Worm (Caenorhabditis elegans) whole organism, late embryonic: ENCODE results near the gene F52C12.2.

Experiments
- F13H6.1 ChIP-seq: sonication (generic microtip); optimal IDR thresholded peaks from 2 replicates; lab custom pipeline; 2016; ENCODE audit warnings: missing genetic modification characterization, missing compliant biosample characterization
- K02D7.2 ChIP-seq: sonication (generic microtip); optimal IDR thresholded peaks from 2 replicates; lab custom pipeline; 2017; ENCODE audit warnings: mild to moderate bottlenecking, missing genetic modification characterization, missing compliant biosample characterization
- Y22D7AL.16 ChIP-seq: sonication (generic microtip); optimal IDR thresholded peaks from 2 replicates; lab custom pipeline; 2016; ENCODE audit warnings: missing genetic modification characterization, missing compliant biosample characterization
- ceh-14 ChIP-seq: sonication (generic microtip); optimal IDR thresholded peaks from 2 replicates; lab custom pipeline; 2016; ENCODE audit warnings: missing genotype, missing genetic modification characterization, missing compliant biosample characterization
- ceh-18 ChIP-seq: sonication (generic microtip); optimal IDR thresholded peaks from 2 replicates; lab custom pipeline; 2016; ENCODE audit warnings: missing genetic modification characterization, missing compliant biosample characterization
- ceh-22 ChIP-seq: sonication (generic microtip); optimal IDR thresholded peaks from 2 replicates; lab custom pipeline; 2017; ENCODE audit warnings: missing biosample characterization, missing genetic modification characterization
- dve-1 ChIP-seq: sonication (generic microtip); optimal IDR thresholded peaks from 2 replicates; lab custom pipeline; 2017; ENCODE audit warnings: antibody characterized with exemption, mild to moderate bottlenecking, missing genetic modification characterization, missing compliant biosample characterization
- elt-4 ChIP-seq: sonication (generic microtip); optimal IDR thresholded peaks from 2 replicates; lab custom pipeline; 2016; ENCODE audit warnings: missing genetic modification characterization, missing compliant biosample characterization
- eyg-1 ChIP-seq: sonication (generic microtip); optimal IDR thresholded peaks from 2 replicates; lab custom pipeline; 2016; ENCODE audit warnings: missing genotype, missing genetic modification characterization, missing compliant biosample characterization
- hlh-13 ChIP-seq: fragments of 200-800 bp; sonication (Bioruptor generic); optimal IDR thresholded peaks from 2 replicates; lab custom pipeline; 2018; ENCODE audit warnings: mild to moderate bottlenecking, missing genetic modification characterization, missing compliant biosample characterization
- hlh-30 ChIP-seq: sonication (generic microtip); optimal IDR thresholded peaks from 2 replicates; lab custom pipeline; 2017; ENCODE audit warnings: antibody characterized with exemption, missing genetic modification characterization, missing compliant biosample characterization; ENCODE audit not compliant: insufficient read depth
- hlh-6 ChIP-seq: sonication (generic microtip); optimal IDR thresholded peaks from 2 replicates; lab custom pipeline; 2016; ENCODE audit warnings: missing genotype, missing genetic modification characterization, missing compliant biosample characterization
- hlh-8 ChIP-seq: sonication (generic microtip); optimal IDR thresholded peaks from 2 replicates; lab custom pipeline; 2016; ENCODE audit warnings: missing genotype, missing genetic modification characterization, missing compliant biosample characterization
- lin-11 ChIP-seq: fragments of 200-800 bp; sonication (Bioruptor generic); optimal IDR thresholded peaks from 2 replicates; lab custom pipeline; 2018; ENCODE audit warnings: mild to moderate bottlenecking, missing genetic modification characterization, missing compliant biosample characterization
- nhr-11 ChIP-seq: fragments of 150-350 bp; optimal IDR thresholded peaks from 2 replicates; lab custom pipeline; 2014; ENCODE audit warnings: missing biosample characterization, missing genetic modification characterization
- npax-4 ChIP-seq: sonication (generic microtip); optimal IDR thresholded peaks from 2 replicates; lab custom pipeline; 2016; ENCODE audit warnings: missing genetic modification characterization, missing compliant biosample characterization
- pag-3 ChIP-seq: sonication (generic microtip); optimal IDR thresholded peaks from 2 replicates; lab custom pipeline; 2016; ENCODE audit warnings: missing compliant biosample characterization, missing genetic modification characterization, borderline replicate concordance
- pax-1 ChIP-seq: fragments of 150-350 bp; optimal IDR thresholded peaks from 2 replicates; lab custom pipeline; 2014; ENCODE audit warnings: missing biosample characterization, missing genetic modification characterization
- pqm-1 ChIP-seq: sonication (generic microtip); optimal IDR thresholded peaks from 2 replicates; lab custom pipeline; 2016; ENCODE audit warnings: missing genetic modification characterization, missing compliant biosample characterization
- ref-2 ChIP-seq: sonication (generic microtip); optimal IDR thresholded peaks from 2 replicates; lab custom pipeline; 2016; ENCODE audit warnings: missing genetic modification characterization, missing compliant biosample characterization
- rnt-1 ChIP-seq: sonication (generic microtip); optimal IDR thresholded peaks from 2 replicates; lab custom pipeline; 2016; ENCODE audit warnings: missing genetic modification characterization, missing compliant biosample characterization
- sdc-2 ChIP-seq: sonication (generic microtip); optimal IDR thresholded peaks from 2 replicates; lab custom pipeline; 2016; ENCODE audit warnings: missing genotype, missing genetic modification characterization, missing compliant biosample characterization
- sox-2 ChIP-seq: fragments of 200-800 bp; sonication (Bioruptor generic); IDR thresholded peaks from 2 replicates; pipeline ENCODE4 v1.3.6; 2022; ENCODE audit warnings: missing genetic modification reagents, missing genetic modification characterization, missing compliant biosample characterization
- syd-9 ChIP-seq: sonication (generic microtip); optimal IDR thresholded peaks from 2 replicates; lab custom pipeline; 2016; ENCODE audit warnings: mild to moderate bottlenecking, missing genetic modification characterization, moderate library complexity, missing compliant biosample characterization
- tbx-2 ChIP-seq: sonication (generic microtip); optimal IDR thresholded peaks from 2 replicates; lab custom pipeline; 2016; ENCODE audit warnings: missing genetic modification characterization, missing compliant biosample characterization
- unc-3 ChIP-seq, 2 experiments: fragments of 200-800 bp in 1 of 2; sonication (Bioruptor generic) in 1 of 2; sonication (generic microtip) in 1 of 2; conservative IDR thresholded peaks in 1 of 2; optimal IDR thresholded peaks in 1 of 2; 2 replicates each; pipeline versions ENCODE4 v1.3.6 to Lab custom; 2016 to 2022; ENCODE audit warnings: missing compliant biosample characterization in 2 of 2, missing genetic modification characterization in 2 of 2, missing genetic modification reagents in 1 of 2
- unc-86 ChIP-seq: sonication (generic microtip); optimal IDR thresholded peaks from 2 replicates; lab custom pipeline; 2016; ENCODE audit warnings: missing genetic modification characterization, missing compliant biosample characterization
- zip-5 ChIP-seq: sonication (generic microtip); optimal IDR thresholded peaks from 2 replicates; lab custom pipeline; 2016; ENCODE audit warnings: missing genetic modification characterization, missing compliant biosample characterization

Gene F52C12.2

ce11 chrIV:1915549-1915948 is 37.8 kb upstream of the F52C12.2 start:
- TF ChIP-seq hlh-6 (tag; lab: Kevin White, UChicago) = no peak
- no peak for TF ChIP-seq ceh-22 (tag; lab: Kevin White, UChicago)
- TF ChIP-seq unc-3 (GFP tag; conservative IDR thresholded peaks at IDR 0.05; lab: Robert Waterston, UW) = no peak
- TF ChIP-seq unc-3 (tag; optimal IDR thresholded peaks at IDR 0.05; lab: Kevin White, UChicago) = no peak
- no peak for TF ChIP-seq sdc-2 (tag; lab: Kevin White, UChicago)
- no peak for TF ChIP-seq ceh-18 (tag; lab: Kevin White, UChicago)
- TF ChIP-seq K02D7.2 (tag; lab: Kevin White, UChicago) = no peak
- TF ChIP-seq F13H6.1 = no peak
- TF ChIP-seq hlh-8 = no peak
- no peak for TF ChIP-seq hlh-30 (tag; lab: Kevin White, UChicago)
- TF ChIP-seq Y22D7AL.16 (tag; lab: Kevin White, UChicago) = no peak
- no peak for TF ChIP-seq ceh-14
- no peak for TF ChIP-seq tbx-2 (tag; lab: Kevin White, UChicago)
- TF ChIP-seq lin-11 (tag; lab: Kevin White, UChicago) = no peak

- TF ChIP-seq sox-2 (GFP tag; lab: Robert Waterston, UW) (peak; percentile 90), dve-1 (no peak)
Measured at ce11 chrIV:1916247-1916646, 37.1 kb upstream of the F52C12.2 start.

DNA sequence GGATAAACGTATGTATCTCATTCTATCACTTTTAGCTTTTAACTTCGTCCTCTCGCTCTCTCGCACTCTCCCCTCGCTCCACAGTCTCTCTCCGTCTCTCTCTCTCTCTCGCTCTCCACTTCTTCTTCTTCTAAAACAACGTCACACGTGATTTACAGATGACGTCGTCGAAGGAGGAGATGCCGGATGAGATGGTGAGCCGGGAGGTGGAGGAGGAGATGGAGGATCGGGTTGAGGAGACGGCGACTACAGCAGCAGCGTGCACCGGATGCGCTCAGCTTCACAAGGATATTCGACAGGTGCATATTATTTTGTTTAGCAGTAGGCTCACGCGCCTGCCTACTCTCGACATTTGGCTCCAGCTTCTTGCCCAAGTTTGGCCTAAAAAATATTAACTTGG is 35.6 kb upstream of the F52C12.2 start, which contains the start of gene elt-6:
elt-6 (plus strand) TSS at position 159 of the 400 bp plus-strand sequence.
- TF ChIP-seq Y22D7AL.16 (tag; lab: Kevin White, UChicago) = no peak
- TF ChIP-seq pag-3 (tag; lab: Kevin White, UChicago) = no peak
- no peak for TF ChIP-seq rnt-1 (tag; lab: Kevin White, UChicago)
- TF ChIP-seq elt-4 (tag; lab: Kevin White, UChicago) = no peak
- TF ChIP-seq hlh-30 (tag; lab: Kevin White, UChicago) = no peak
- TF ChIP-seq ref-2 (tag; lab: Kevin White, UChicago) = peak; percentile 19
- no peak for TF ChIP-seq lin-11 (tag; lab: Kevin White, UChicago)
- TF ChIP-seq hlh-13 = no peak

DNA sequence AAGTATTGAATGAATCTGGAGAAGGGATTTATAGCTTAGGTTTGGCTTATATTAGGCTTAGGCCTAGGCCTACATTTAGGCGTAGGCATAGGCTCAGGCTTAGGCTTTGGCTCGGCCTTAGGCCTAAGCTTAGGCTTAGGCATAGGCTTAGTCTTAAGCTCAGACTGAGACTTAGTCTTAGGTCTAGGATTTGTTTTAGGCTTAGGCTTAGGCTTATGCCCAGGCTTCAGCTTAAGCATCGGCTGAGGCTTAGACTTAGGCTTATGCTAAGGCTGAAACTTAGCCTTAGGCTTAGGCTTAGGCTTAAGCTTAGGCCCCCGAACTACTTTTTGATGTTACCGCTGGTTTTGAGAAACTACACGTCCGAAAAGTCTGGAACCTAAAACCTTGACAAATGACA is 32.9 kb upstream of the F52C12.2 start:
- TF ChIP-seq npax-4 (tag; lab: Kevin White, UChicago) = no peak
- no peak for TF ChIP-seq tbx-2 (tag; lab: Kevin White, UChicago)
- TF ChIP-seq eyg-1 (tag; lab: Kevin White, UChicago) = no peak
- peak; percentile 67 for TF ChIP-seq dve-1
- TF ChIP-seq unc-86 (tag; lab: Kevin White, UChicago) = no peak
- TF ChIP-seq elt-4 (tag; lab: Kevin White, UChicago) = no peak
- no peak for TF ChIP-seq lin-11 (tag; lab: Kevin White, UChicago)
- TF ChIP-seq zip-5 (tag; lab: Kevin White, UChicago) = no peak

DNA sequence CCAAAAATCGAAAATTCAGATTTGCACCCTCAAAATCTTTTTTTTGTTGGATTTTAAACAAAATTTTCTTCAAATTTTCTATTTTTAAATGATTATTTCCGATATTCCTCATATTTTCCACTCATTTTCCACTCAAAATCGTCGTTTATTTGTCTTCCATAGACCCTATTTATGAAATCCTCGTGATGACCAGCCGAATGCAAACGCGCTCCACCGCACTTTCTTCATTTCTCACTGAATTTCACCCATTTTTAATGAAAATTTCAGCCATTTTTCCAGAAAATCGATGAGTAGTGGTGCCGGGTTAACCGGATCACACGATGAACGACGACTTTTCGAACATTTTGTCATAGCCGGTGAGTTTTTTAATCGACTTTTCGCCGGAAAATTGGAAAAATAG is 29.7 kb upstream of the F52C12.2 start, which contains the start of gene denn-4:
denn-4 (plus strand) TSS at position 280 of the 400 bp plus-strand sequence.
- TF ChIP-seq zip-5 (tag; lab: Kevin White, UChicago) (no peak), pax-1 (tag; lab: Kevin White, UChicago) (no peak), tbx-2 (tag; lab: Kevin White, UChicago) (no peak), lin-11 (tag; lab: Kevin White, UChicago) (no peak), rnt-1 (tag; lab: Kevin White, UChicago) (no peak), hlh-30 (tag; lab: Kevin White, UChicago) (peak; percentile 59), sdc-2 (tag; lab: Kevin White, UChicago) (no peak), syd-9 (tag; lab: Kevin White, UChicago) (no peak)

ce11 chrIV:1924178-1924577 is 29.2 kb upstream of the F52C12.2 start:
- no peak for TF ChIP-seq pqm-1 (tag; lab: Kevin White, UChicago)
- TF ChIP-seq sox-2 (GFP tag; lab: Robert Waterston, UW) = no peak
- no peak for TF ChIP-seq nhr-11
